Worm (Caenorhabditis elegans) whole organism, L2 larva: ENCODE measurements around the gene C04E12.2.

Source experiments
- C34F6.9 ChIP-seq: fragments of 150-350 bp; optimal IDR thresholded peaks from 2 replicates; lab custom pipeline; 2014; ENCODE audit warnings: missing biosample characterization, missing genetic modification characterization
- F13H6.1 ChIP-seq: sonication (generic microtip); optimal IDR thresholded peaks from 2 replicates; lab custom pipeline; 2016; ENCODE audit warnings: missing genetic modification characterization, missing compliant biosample characterization
- R02D3.7 ChIP-seq: fragments of 150-350 bp; optimal IDR thresholded peaks from 2 replicates; lab custom pipeline; 2014; ENCODE audit warnings: missing biosample characterization, missing genetic modification characterization
- Y55F3AM.14 ChIP-seq: fragments of 200-800 bp; sonication (Bioruptor generic); optimal IDR thresholded peaks from 2 replicates; lab custom pipeline; 2018; ENCODE audit warnings: mild to moderate bottlenecking, missing genetic modification characterization, missing compliant biosample characterization
- ZK546.5 ChIP-seq: sonication (generic microtip); optimal IDR thresholded peaks from 2 replicates; lab custom pipeline; 2017; ENCODE audit warnings: missing biosample characterization, missing genetic modification characterization
- aly-2 ChIP-seq: fragments of 150-350 bp; optimal IDR thresholded peaks from 2 replicates; lab custom pipeline; 2014; ENCODE audit warnings: missing biosample characterization, missing genetic modification characterization
- blmp-1 ChIP-seq: sonication (generic microtip); optimal IDR thresholded peaks from 2 replicates; lab custom pipeline; 2017; ENCODE audit warnings: missing genetic modification characterization, mild to moderate bottlenecking, missing compliant biosample characterization, antibody characterized with exemption, moderate library complexity; ENCODE audit not compliant: insufficient read depth
- ceh-82 ChIP-seq: fragments of 150-350 bp; optimal IDR thresholded peaks from 2 replicates; lab custom pipeline; 2014; ENCODE audit warnings: missing biosample characterization, missing genetic modification characterization
- dmd-4 ChIP-seq: sonication (generic microtip); optimal IDR thresholded peaks from 2 replicates; lab custom pipeline; 2017; ENCODE audit warnings: missing biosample characterization, missing genetic modification characterization
- egl-27 ChIP-seq: sonication (generic microtip); optimal IDR thresholded peaks from 3 replicates; lab custom pipeline; 2017; ENCODE audit warnings: missing biosample characterization, missing genetic modification reagents, missing genetic modification characterization
- elt-1 ChIP-seq: fragments of 150-350 bp; optimal IDR thresholded peaks from 2 replicates; lab custom pipeline; 2014; ENCODE audit warnings: missing biosample characterization, missing genetic modification characterization
- fos-1 ChIP-seq: fragments of 150-350 bp; optimal IDR thresholded peaks from 2 replicates; lab custom pipeline; 2014; ENCODE audit warnings: missing biosample characterization, missing genetic modification characterization
- gmeb-1 ChIP-seq: fragments of 150-350 bp; optimal IDR thresholded peaks from 2 replicates; lab custom pipeline; 2014; ENCODE audit warnings: missing biosample characterization, missing genetic modification characterization
- lin-11 ChIP-seq: fragments of 150-350 bp; sonication (generic microtip); optimal IDR thresholded peaks from 2 replicates; lab custom pipeline; 2014; ENCODE audit warnings: missing biosample characterization, missing genetic modification characterization, inconsistent platforms, mixed read lengths
- lin-13 ChIP-seq: fragments of 150-350 bp; optimal IDR thresholded peaks from 2 replicates; lab custom pipeline; 2014; ENCODE audit warnings: missing biosample characterization, missing genetic modification reagents, missing genetic modification characterization
- lin-39 ChIP-seq: fragments of 150-350 bp; optimal IDR thresholded peaks from 2 replicates; lab custom pipeline; 2014; ENCODE audit warnings: missing biosample characterization, missing genetic modification reagents, missing genetic modification characterization
- mab-5 ChIP-seq: fragments of 150-350 bp; optimal IDR thresholded peaks from 2 replicates; lab custom pipeline; 2014; ENCODE audit warnings: missing biosample characterization, missing genetic modification characterization
- mdl-1 ChIP-seq, 2 experiments: fragments of 150-350 bp in 1 of 2; sonication (generic microtip) in 1 of 2; optimal IDR thresholded peaks; 2 replicates each; lab custom pipeline; 2017; ENCODE audit warnings: missing biosample characterization in 2 of 2, missing genetic modification characterization in 2 of 2
- nhr-10 ChIP-seq: sonication (generic microtip); optimal IDR thresholded peaks from 2 replicates; lab custom pipeline; 2017; ENCODE audit warnings: missing biosample characterization, missing genetic modification characterization
- nhr-12 ChIP-seq: fragments of 150-350 bp; optimal IDR thresholded peaks from 2 replicates; lab custom pipeline; 2014; ENCODE audit warnings: missing biosample characterization, missing genetic modification characterization
- nhr-23 ChIP-seq: fragments of 150-350 bp; optimal IDR thresholded peaks from 2 replicates; lab custom pipeline; 2014; ENCODE audit warnings: missing biosample characterization, missing genetic modification reagents, missing genetic modification characterization
- nhr-237 ChIP-seq: fragments of 150-350 bp; optimal IDR thresholded peaks from 2 replicates; lab custom pipeline; 2014; ENCODE audit warnings: missing biosample characterization, missing genetic modification characterization
- nhr-25 ChIP-seq: fragments of 150-350 bp; sonication (generic microtip); optimal IDR thresholded peaks from 3 replicates; lab custom pipeline; 2014; ENCODE audit warnings: missing biosample characterization, missing genetic modification characterization
- nhr-6 ChIP-seq: fragments of 150-350 bp; optimal IDR thresholded peaks from 2 replicates; lab custom pipeline; 2014; ENCODE audit warnings: missing biosample characterization, missing genetic modification characterization
- nhr-77 ChIP-seq: fragments of 150-350 bp; optimal IDR thresholded peaks from 2 replicates; lab custom pipeline; 2014; ENCODE audit warnings: missing biosample characterization, missing genetic modification characterization
- peb-1 ChIP-seq: fragments of 150-350 bp; optimal IDR thresholded peaks from 2 replicates; lab custom pipeline; 2014; ENCODE audit warnings: missing biosample characterization, missing genetic modification characterization
- sem-4 ChIP-seq: fragments of 150-350 bp; optimal IDR thresholded peaks from 2 replicates; lab custom pipeline; 2014; ENCODE audit warnings: missing biosample characterization, missing genetic modification reagents, missing genetic modification characterization
- sma-9 ChIP-seq, 2 experiments: fragments of 150-350 bp in 1 of 2; sonication (generic microtip) in 1 of 2; optimal IDR thresholded peaks; 2 replicates each; lab custom pipeline; 2014 to 2016; ENCODE audit warnings: missing genetic modification characterization in 2 of 2, mild to moderate bottlenecking in 1 of 2, missing biosample characterization in 1 of 2, missing compliant biosample characterization in 1 of 2, missing genetic modification reagents in 1 of 2, moderate library complexity in 1 of 2
- snpc-4 ChIP-seq: fragments of 150-350 bp; optimal IDR thresholded peaks from 2 replicates; lab custom pipeline; 2014; ENCODE audit warnings: missing biosample characterization, missing genetic modification characterization
- unc-39 ChIP-seq: fragments of 150-350 bp; optimal IDR thresholded peaks from 2 replicates; lab custom pipeline; 2014; ENCODE audit warnings: missing biosample characterization, missing genetic modification characterization
- unc-62 ChIP-seq: fragments of 150-350 bp; optimal IDR thresholded peaks from 2 replicates; lab custom pipeline; 2014; ENCODE audit warnings: missing biosample characterization, missing genetic modification reagents, missing genetic modification characterization
- ztf-1 ChIP-seq: fragments of 200-800 bp; sonication (Bioruptor generic); conservative IDR thresholded peaks from 2 replicates; pipeline ENCODE4 v1.3.6; 2022; ENCODE audit warnings: missing genetic modification characterization, missing compliant biosample characterization
- ztf-11 ChIP-seq: sonication (generic microtip); optimal IDR thresholded peaks from 2 replicates; lab custom pipeline; 2017; ENCODE audit warnings: missing biosample characterization, missing genetic modification characterization
- ztf-4 ChIP-seq: fragments of 150-350 bp; optimal IDR thresholded peaks from 2 replicates; lab custom pipeline; 2014; ENCODE audit warnings: missing biosample characterization, missing genetic modification characterization

C04E12.2 gene

DNA sequence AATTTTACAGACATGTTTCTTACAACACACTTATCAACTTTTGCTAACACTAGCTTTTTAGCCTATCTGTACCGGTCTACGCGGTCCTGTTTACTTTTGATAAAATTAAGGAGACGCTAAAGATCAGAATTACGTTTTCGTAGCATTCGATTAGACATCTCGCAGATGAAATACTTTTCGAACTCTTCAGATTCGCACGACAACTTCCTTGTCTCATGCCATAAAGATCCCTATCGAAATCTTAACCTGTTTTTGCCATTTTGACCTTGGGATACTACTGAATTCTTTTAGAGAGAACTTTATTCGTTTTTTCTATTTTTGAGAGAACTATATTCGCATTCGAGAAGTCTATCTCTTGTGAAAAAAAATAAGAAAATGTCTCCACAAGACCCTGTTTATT, 34.5 kb upstream of the C04E12.2 start, which contains the start of gene C17B7.5:
C17B7.5 (plus strand) TSS at position 301 of the 400 bp plus-strand sequence.
- TF ChIP-seq nhr-10 (tag; lab: Kevin White, UChicago) (no peak), lin-39 (no peak), egl-27 (tag; lab: Kevin White, UChicago) (no peak), aly-2 (tag; lab: Kevin White, UChicago) (no peak), sem-4 (tag; lab: Kevin White, UChicago) (no peak), mdl-1 (tag; optimal IDR thresholded peaks at IDR 0.05; lab: Kevin White, UChicago) (no peak), blmp-1 (tag; lab: Kevin White, UChicago) (no peak), snpc-4 (no peak), nhr-23 (tag; lab: Kevin White, UChicago) (no peak), F13H6.1 (no peak), lin-11 (tag; lab: Kevin White, UChicago) (no peak), ceh-82 (tag; lab: Kevin White, UChicago) (no peak), ztf-4 (tag; lab: Kevin White, UChicago) (no peak), elt-1 (tag; lab: Kevin White, UChicago) (no peak), ztf-1 (GFP tag; lab: Robert Waterston, UW) (no peak), sma-9 (GFP tag; optimal IDR thresholded peaks at IDR 0.05; lab: Kevin White, UChicago) (no peak), sma-9 (tag; optimal IDR thresholded peaks at IDR 0.05; lab: Kevin White, UChicago) (no peak), mab-5 (tag; lab: Kevin White, UChicago) (no peak), dmd-4 (tag; lab: Kevin White, UChicago) (no peak)

ce11 chrV:3339009-3339408, 28.9 kb upstream of the C04E12.2 start, which contains the start of gene C17B7.4:
C17B7.4 (plus strand) TSS chrV:3339309.
- no peak for TF ChIP-seq nhr-12 (tag; lab: Kevin White, UChicago)
- TF ChIP-seq mdl-1 (tag; optimal IDR thresholded peaks at IDR 0.05; lab: Kevin White, UChicago), result no peak
- TF ChIP-seq nhr-23 (tag; lab: Kevin White, UChicago), result no peak
- no peak for TF ChIP-seq egl-27 (tag; lab: Kevin White, UChicago)
- TF ChIP-seq dmd-4 (tag; lab: Kevin White, UChicago), result no peak
- TF ChIP-seq snpc-4, result no peak
- no peak for TF ChIP-seq ceh-82 (tag; lab: Kevin White, UChicago)
- no peak for TF ChIP-seq nhr-237 (tag; lab: Kevin White, UChicago)
- TF ChIP-seq sma-9 (GFP tag; optimal IDR thresholded peaks at IDR 0.05; lab: Kevin White, UChicago), result no peak
- TF ChIP-seq sma-9 (tag; optimal IDR thresholded peaks at IDR 0.05; lab: Kevin White, UChicago), result no peak
- no peak for TF ChIP-seq lin-13 (GFP tag; lab: Kevin White, UChicago)
- TF ChIP-seq unc-39, result no peak
- TF ChIP-seq F13H6.1, result no peak
- TF ChIP-seq ztf-11 (tag; lab: Kevin White, UChicago), result no peak
- no peak for TF ChIP-seq nhr-77
- no peak for TF ChIP-seq unc-62 (GFP tag; lab: Kevin White, UChicago)

DNA sequence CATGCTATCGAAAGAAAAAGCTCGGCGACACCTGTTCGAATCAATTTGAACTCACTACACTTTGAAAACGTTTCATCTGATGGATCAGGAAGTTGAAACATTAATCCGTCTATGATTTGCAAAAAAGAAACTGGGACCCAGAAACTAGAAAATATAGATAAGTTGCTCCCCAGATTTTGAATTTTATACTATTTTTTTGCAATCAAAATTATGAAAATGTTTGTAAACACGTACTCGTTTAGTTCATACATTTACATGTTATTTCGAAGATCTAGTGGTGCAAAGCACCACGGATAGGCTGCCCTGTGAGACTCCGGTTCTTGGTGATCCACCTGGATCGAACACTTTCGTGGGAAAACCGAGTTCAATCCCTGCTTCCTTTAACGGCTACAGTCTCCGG, 26.0 kb upstream of the C04E12.2 start, which contains the start of gene C17B7.10:
C17B7.10 (minus strand) TSS at position 101 of the 400 bp plus-strand sequence.
- TF ChIP-seq lin-11 (tag; lab: Kevin White, UChicago) (no peak), sma-9 (GFP tag; optimal IDR thresholded peaks at IDR 0.05; lab: Kevin White, UChicago) (peak; percentile 40), sma-9 (tag; optimal IDR thresholded peaks at IDR 0.05; lab: Kevin White, UChicago) (no peak), Y55F3AM.14 (GFP tag; lab: Kevin White, UChicago) (no peak)
- TF ChIP-seq, all 48 proteins: peak for 1

DNA sequence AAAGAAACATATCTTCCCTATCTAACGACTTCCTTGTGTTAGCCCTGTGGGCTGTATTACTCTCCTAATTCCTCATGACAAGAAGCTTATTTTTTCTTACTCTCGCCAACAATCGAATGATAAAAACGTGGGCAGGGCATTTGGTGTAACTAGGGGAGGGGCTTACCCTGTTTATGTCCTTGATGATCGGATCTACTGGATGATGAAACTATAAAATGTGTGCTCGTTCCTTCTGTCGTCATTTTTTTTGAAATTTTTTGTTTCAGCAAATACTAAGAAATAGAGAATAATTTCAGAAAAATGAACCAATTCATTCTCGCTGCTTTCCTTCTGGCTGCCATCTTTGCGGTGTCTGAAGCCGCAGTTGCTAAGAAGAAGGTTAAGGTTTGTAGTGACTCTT, 25.4 kb upstream of the C04E12.2 start, which contains the start of gene C17B7.3:
C17B7.3 (plus strand) TSS at position 301 of the 400 bp plus-strand sequence.
- no peak for TF ChIP-seq C34F6.9 (tag; lab: Kevin White, UChicago)
- no peak for TF ChIP-seq fos-1 (tag; lab: Kevin White, UChicago)
- no peak for TF ChIP-seq nhr-6 (tag; lab: Kevin White, UChicago)
- no peak for TF ChIP-seq sem-4 (tag; lab: Kevin White, UChicago)
- no peak for TF ChIP-seq mdl-1 (tag; optimal IDR thresholded peaks at IDR 0.05; lab: Kevin White, UChicago)
- no peak for TF ChIP-seq aly-2 (tag; lab: Kevin White, UChicago)
- no peak for TF ChIP-seq R02D3.7 (tag; lab: Kevin White, UChicago)
- no peak for TF ChIP-seq unc-39
- no peak for TF ChIP-seq gmeb-1 (tag; lab: Kevin White, UChicago)
- no peak for TF ChIP-seq ceh-82 (tag; lab: Kevin White, UChicago)
- no peak for TF ChIP-seq Y55F3AM.14 (GFP tag; lab: Kevin White, UChicago)
- no peak for TF ChIP-seq lin-11 (tag; lab: Kevin White, UChicago)
- TF ChIP-seq elt-1 (tag; lab: Kevin White, UChicago), result no peak
- no peak for TF ChIP-seq ZK546.5
- TF ChIP-seq peb-1 (tag; lab: Kevin White, UChicago), result no peak
- TF ChIP-seq egl-27 (tag; lab: Kevin White, UChicago), result no peak
- no peak for TF ChIP-seq nhr-25 (tag; lab: Kevin White, UChicago)
- no peak for TF ChIP-seq blmp-1 (tag; lab: Kevin White, UChicago)
- TF ChIP-seq F13H6.1, result no peak
